Worm (Caenorhabditis elegans) whole organism, mixed stage, embryonic: ENCODE results near the gene vps-53.

ENCODE experiments used
- M03D4.4 ChIP-seq: sonication (generic microtip); optimal IDR thresholded peaks from 2 replicates; lab custom pipeline; 2017; ENCODE audit warnings: mild to moderate bottlenecking, missing genetic modification characterization, missing compliant biosample characterization
- bed-3 ChIP-seq: fragments of 200-800 bp; sonication (Bioruptor generic); optimal IDR thresholded peaks from 3 replicates; lab custom pipeline; 2018; ENCODE audit warnings: mild to moderate bottlenecking, missing genetic modification characterization, moderate library complexity, missing compliant biosample characterization
- blmp-1 ChIP-seq: fragments of 150-350 bp; optimal IDR thresholded peaks from 2 replicates; lab custom pipeline; 2014; ENCODE audit warnings: missing biosample characterization, missing genetic modification characterization
- ceh-43 ChIP-seq: fragments of 200-800 bp; sonication (Bioruptor generic); optimal IDR thresholded peaks from 2 replicates; lab custom pipeline; 2018; ENCODE audit warnings: mild to moderate bottlenecking, missing genetic modification characterization, moderate library complexity, missing compliant biosample characterization
- ceh-83 ChIP-seq: fragments of 200-800 bp; sonication (Bioruptor generic); optimal IDR thresholded peaks from 2 replicates; lab custom pipeline; 2018; ENCODE audit warnings: mild to moderate bottlenecking, missing genetic modification characterization, missing compliant biosample characterization
- ces-1 ChIP-seq: fragments of 150-350 bp; optimal IDR thresholded peaks from 2 replicates; lab custom pipeline; 2014; ENCODE audit warnings: missing biosample characterization, missing genetic modification reagents, missing genetic modification characterization
- cnd-1 ChIP-seq: fragments of 200-800 bp; sonication (Bioruptor generic); optimal IDR thresholded peaks from 2 replicates; lab custom pipeline; 2018; ENCODE audit warnings: mild to moderate bottlenecking, missing genetic modification characterization, missing compliant biosample characterization
- drap-1 ChIP-seq: fragments of 200-800 bp; sonication (Bioruptor generic); optimal IDR thresholded peaks from 3 replicates; lab custom pipeline; 2018; ENCODE audit warnings: mild to moderate bottlenecking, missing genetic modification characterization, missing compliant biosample characterization
- elt-1 ChIP-seq: sonication (generic microtip); optimal IDR thresholded peaks from 2 replicates; lab custom pipeline; 2017; ENCODE audit warnings: missing genetic modification characterization, mild to moderate bottlenecking, missing compliant biosample characterization, antibody characterized with exemption, moderate library complexity, borderline replicate concordance; ENCODE audit not compliant: insufficient read depth
- elt-3 ChIP-seq: fragments of 150-350 bp; optimal IDR thresholded peaks from 2 replicates; lab custom pipeline; 2014; ENCODE audit warnings: missing biosample characterization, missing genetic modification characterization
- flh-1 ChIP-seq: fragments of 200-800 bp; sonication (Bioruptor generic); optimal IDR thresholded peaks from 2 replicates; lab custom pipeline; 2018; ENCODE audit warnings: mild to moderate bottlenecking, missing genetic modification characterization, moderate library complexity, missing compliant biosample characterization
- hlh-1 ChIP-seq: fragments of 150-350 bp; optimal IDR thresholded peaks from 2 replicates; lab custom pipeline; 2014; ENCODE audit warnings: missing biosample characterization, missing genetic modification reagents, missing genetic modification characterization
- lin-32 ChIP-seq: fragments of 200-800 bp; sonication (Bioruptor generic); optimal IDR thresholded peaks from 2 replicates; lab custom pipeline; 2018; ENCODE audit warnings: mild to moderate bottlenecking, missing genetic modification characterization, missing compliant biosample characterization
- lsy-2 ChIP-seq: fragments of 150-350 bp; optimal IDR thresholded peaks from 2 replicates; lab custom pipeline; 2014; ENCODE audit warnings: missing biosample characterization, missing genetic modification characterization
- mep-1 ChIP-seq: fragments of 150-350 bp; optimal IDR thresholded peaks from 2 replicates; lab custom pipeline; 2017; ENCODE audit warnings: missing biosample characterization, missing genetic modification reagents, missing genetic modification characterization, inconsistent platforms
- mls-2 ChIP-seq: sonication (generic microtip); optimal IDR thresholded peaks from 2 replicates; lab custom pipeline; 2016; ENCODE audit warnings: mild to moderate bottlenecking, missing genetic modification characterization, moderate library complexity, missing compliant biosample characterization
- nhr-12 ChIP-seq: fragments of 150-350 bp; optimal IDR thresholded peaks from 2 replicates; lab custom pipeline; 2014; ENCODE audit warnings: missing biosample characterization, missing genetic modification characterization
- nhr-2 ChIP-seq: fragments of 150-350 bp; optimal IDR thresholded peaks from 2 replicates; lab custom pipeline; 2014; ENCODE audit warnings: missing biosample characterization, missing genetic modification characterization
- nhr-237 ChIP-seq: fragments of 150-350 bp; optimal IDR thresholded peaks from 2 replicates; lab custom pipeline; 2014; ENCODE audit warnings: missing biosample characterization, missing genetic modification characterization
- nhr-28 ChIP-seq: fragments of 150-350 bp; optimal IDR thresholded peaks from 2 replicates; lab custom pipeline; 2014; ENCODE audit warnings: missing biosample characterization, missing genetic modification characterization
- nhr-76 ChIP-seq: sonication (generic microtip); optimal IDR thresholded peaks from 2 replicates; lab custom pipeline; 2017; ENCODE audit warnings: missing biosample characterization, missing genetic modification characterization
- pha-4 ChIP-seq: fragments of 150-350 bp; optimal IDR thresholded peaks from 2 replicates; lab custom pipeline; 2018; ENCODE audit warnings: missing biosample characterization, missing genetic modification reagents, missing genetic modification characterization
- sem-2 ChIP-seq: fragments of 200-800 bp; sonication (Bioruptor generic); optimal IDR thresholded peaks from 2 replicates; lab custom pipeline; 2018; ENCODE audit warnings: mild to moderate bottlenecking, missing genetic modification characterization, missing compliant biosample characterization
- snpc-4 ChIP-seq: fragments of 150-350 bp; optimal IDR thresholded peaks from 2 replicates; lab custom pipeline; 2014; ENCODE audit warnings: missing biosample characterization, missing genetic modification characterization
- sptf-1 ChIP-seq: sonication (generic microtip); optimal IDR thresholded peaks from 2 replicates; lab custom pipeline; 2017; ENCODE audit warnings: mild to moderate bottlenecking, missing genetic modification characterization, moderate library complexity, missing compliant biosample characterization
- tbx-8 ChIP-seq: fragments of 200-800 bp; sonication (Bioruptor generic); optimal IDR thresholded peaks from 2 replicates; lab custom pipeline; 2018; ENCODE audit warnings: mild to moderate bottlenecking, missing genetic modification characterization, moderate library complexity, missing compliant biosample characterization
- unc-120 ChIP-seq: sonication (generic microtip); optimal IDR thresholded peaks from 2 replicates; lab custom pipeline; 2017; ENCODE audit warnings: missing genetic modification characterization, missing compliant biosample characterization; ENCODE audit not compliant: poor library complexity, severe bottlenecking
- unc-39 ChIP-seq: fragments of 150-350 bp; optimal IDR thresholded peaks from 2 replicates; lab custom pipeline; 2014; ENCODE audit warnings: missing biosample characterization, missing genetic modification characterization
- unc-62 ChIP-seq: fragments of 150-350 bp; optimal IDR thresholded peaks from 2 replicates; lab custom pipeline; 2014; ENCODE audit warnings: missing biosample characterization, missing genetic modification reagents, missing genetic modification characterization
- zip-8 ChIP-seq: fragments of 150-350 bp; optimal IDR thresholded peaks from 2 replicates; lab custom pipeline; 2014; ENCODE audit warnings: missing biosample characterization, missing genetic modification characterization
- ztf-11 ChIP-seq: fragments of 150-350 bp; optimal IDR thresholded peaks from 2 replicates; lab custom pipeline; 2014; ENCODE audit warnings: missing biosample characterization, missing genetic modification characterization

The vps-53 gene

ce11 chrIII:9743239-9743638 lies 14.1 kb downstream of the vps-53 start, which contains the start of gene T05G5.1:
TSS of gene T05G5.1 (minus strand) at chrIII:9743339.
- TF ChIP-seq nhr-28 (tag; lab: Kevin White, UChicago) (no peak), ztf-11 (tag; lab: Kevin White, UChicago) (no peak), hlh-1 (tag; lab: Kevin White, UChicago) (no peak), lsy-2 (tag; lab: Kevin White, UChicago) (no peak), unc-120 (tag; lab: Kevin White, UChicago) (no peak), unc-62 (no peak), mls-2 (tag; lab: Kevin White, UChicago) (no peak), cnd-1 (tag; lab: Kevin White, UChicago) (no peak), zip-8 (tag; lab: Kevin White, UChicago) (no peak), lin-32 (GFP tag; lab: Kevin White, UChicago) (no peak), snpc-4 (no peak), ceh-43 (GFP tag; lab: Kevin White, UChicago) (no peak), bed-3 (no peak), nhr-2 (tag; lab: Kevin White, UChicago) (no peak), elt-1 (tag; lab: Kevin White, UChicago) (no peak), nhr-12 (tag; lab: Kevin White, UChicago) (no peak), elt-3 (tag; lab: Kevin White, UChicago) (no peak), tbx-8 (GFP tag; lab: Kevin White, UChicago) (no peak)

DNA sequence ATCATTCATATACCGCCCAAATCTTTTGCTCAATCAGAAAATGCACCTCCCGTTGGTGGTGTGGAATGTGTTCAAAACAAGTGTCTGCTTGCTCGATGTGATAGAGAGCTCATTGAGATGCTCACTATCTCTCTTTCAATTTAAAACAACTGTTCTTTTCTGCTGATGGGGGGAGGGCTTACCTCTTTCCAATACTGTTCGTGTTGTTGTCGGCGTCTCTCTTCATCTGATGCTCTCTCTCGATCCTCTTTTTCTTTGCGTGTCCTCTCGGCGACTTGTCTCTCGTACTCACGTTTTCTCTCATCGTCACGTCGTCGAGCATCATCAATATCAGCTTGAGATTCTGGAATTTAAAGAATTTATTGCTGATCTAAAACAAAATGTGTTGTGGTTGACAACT lies 15.3 kb downstream of the vps-53 start:
- TF ChIP-seq unc-62: peak; percentile 69
- no peak for TF ChIP-seq snpc-4
- TF ChIP-seq bed-3: no peak
- peak; percentile 27 for TF ChIP-seq unc-120 (tag; lab: Kevin White, UChicago)
- peak; percentile 95 for TF ChIP-seq hlh-1 (tag; lab: Kevin White, UChicago)

DNA sequence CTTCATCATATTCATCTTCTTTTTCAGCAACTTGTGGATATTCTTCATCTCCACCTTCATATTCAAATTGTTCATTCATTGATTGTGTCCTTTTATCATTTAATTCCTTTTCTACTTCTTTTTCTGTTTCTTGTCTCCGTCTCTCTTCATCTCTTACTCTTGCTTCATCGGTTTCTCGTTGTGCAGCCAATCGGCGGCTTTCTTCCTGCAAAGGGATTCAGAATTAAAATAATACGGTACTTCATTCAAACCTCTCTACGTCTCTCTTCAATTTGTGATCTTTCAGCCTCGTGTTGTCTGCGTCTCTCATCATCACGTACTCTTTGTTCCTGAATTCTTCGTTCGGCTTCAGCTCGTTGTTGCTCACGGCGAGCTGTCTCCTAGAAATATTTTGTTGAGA lies 16.7 kb downstream of the vps-53 start:
- peak; percentile 41 for TF ChIP-seq lsy-2 (tag; lab: Kevin White, UChicago)
- TF ChIP-seq ces-1 (GFP tag; lab: Kevin White, UChicago): no peak

DNA sequence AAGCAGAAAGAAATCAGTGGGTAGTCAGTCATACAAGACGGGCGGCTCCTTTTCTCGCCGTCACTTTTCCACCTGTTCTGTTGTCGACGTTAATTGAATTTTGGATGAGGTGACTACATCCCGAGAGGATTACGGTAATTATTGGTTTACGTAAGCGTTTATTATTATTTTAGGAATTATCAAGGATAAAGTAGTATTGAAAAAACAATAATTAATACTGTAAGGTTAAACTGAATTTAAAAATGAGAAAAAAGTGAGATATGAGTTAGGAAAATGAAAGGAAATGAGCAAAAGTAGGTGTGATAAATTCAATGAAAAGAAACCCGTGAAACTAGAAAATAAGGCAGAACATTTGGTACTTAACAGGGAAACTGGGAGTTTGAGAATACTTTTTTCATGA lies 18.4 kb downstream of the vps-53 start, which contains the start of gene hlh-4:
Gene hlh-4 (minus strand): TSS at position 101 of the 400 bp plus-strand sequence.
- TF ChIP-seq drap-1 (no peak), unc-39 (tag; lab: Kevin White, UChicago) (no peak), lin-32 (GFP tag; lab: Kevin White, UChicago) (no peak), M03D4.4 (tag; lab: Kevin White, UChicago) (no peak), elt-3 (tag; lab: Kevin White, UChicago) (no peak), nhr-12 (tag; lab: Kevin White, UChicago) (no peak), mls-2 (tag; lab: Kevin White, UChicago) (no peak), tbx-8 (GFP tag; lab: Kevin White, UChicago) (no peak), ceh-83 (GFP tag; lab: Kevin White, UChicago) (no peak), sptf-1 (tag; lab: Kevin White, UChicago) (no peak), nhr-2 (tag; lab: Kevin White, UChicago) (no peak), zip-8 (tag; lab: Kevin White, UChicago) (no peak), unc-62 (no peak), pha-4 (no peak), cnd-1 (tag; lab: Kevin White, UChicago) (no peak), nhr-76 (tag; lab: Kevin White, UChicago) (no peak), ceh-43 (GFP tag; lab: Kevin White, UChicago) (no peak), bed-3 (no peak), flh-1 (GFP tag; lab: Kevin White, UChicago) (no peak), ces-1 (GFP tag; lab: Kevin White, UChicago) (no peak)
- TF ChIP-seq, all 35 proteins: peak for 0

- no peak for TF ChIP-seq zip-8 (tag; lab: Kevin White, UChicago)
- no peak for TF ChIP-seq hlh-1 (tag; lab: Kevin White, UChicago)
- no peak for TF ChIP-seq blmp-1 (tag; lab: Kevin White, UChicago)
- TF ChIP-seq ces-1 (GFP tag; lab: Kevin White, UChicago): no peak
- no peak for TF ChIP-seq nhr-28 (tag; lab: Kevin White, UChicago)
- no peak for TF ChIP-seq sem-2 (GFP tag; lab: Kevin White, UChicago)
- TF ChIP-seq tbx-8 (GFP tag; lab: Kevin White, UChicago): no peak
- TF ChIP-seq mep-1: no peak
- no peak for TF ChIP-seq sptf-1 (tag; lab: Kevin White, UChicago)
- TF ChIP-seq drap-1: no peak
- no peak for TF ChIP-seq lin-32 (GFP tag; lab: Kevin White, UChicago)
- TF ChIP-seq nhr-12 (tag; lab: Kevin White, UChicago): no peak
- TF ChIP-seq nhr-237 (tag; lab: Kevin White, UChicago): no peak
Measured at ce11 chrIII:9735857-9736256, 21.5 kb downstream of the vps-53 start, which contains the start of gene dao-6. TSS of gene dao-6 (minus strand) at chrIII:9736201.
